Worm (Caenorhabditis elegans) whole organism, young adult: ENCODE data around the gene msp-152.

ENCODE experiments used
- Y79H2A.3 ChIP-seq: fragments of 200-800 bp; sonication (Bioruptor generic); conservative IDR thresholded peaks from 2 replicates; pipeline ENCODE4 v1.3.6; 2022; ENCODE audit warnings: missing genetic modification reagents, missing genetic modification characterization, missing compliant biosample characterization
- ama-1 ChIP-seq, 3 experiments: fragments of 150-350 bp in 1 of 3; sonication (generic microtip) in 2 of 3; optimal IDR thresholded peaks; 2 replicates each; lab custom pipeline; 2014 to 2018; ENCODE audit warnings: missing biosample characterization in 2 of 3, missing genetic modification characterization in 2 of 3, missing genetic modification reagents in 2 of 3
- him-1 ChIP-seq: sonication (generic microtip); optimal IDR thresholded peaks from 2 replicates; lab custom pipeline; 2016; ENCODE audit warnings: missing genotype, missing genetic modification reagents, missing genetic modification characterization, missing compliant biosample characterization
- madf-6 ChIP-seq: fragments of 200-800 bp; sonication (Bioruptor generic); IDR thresholded peaks from 2 replicates; pipeline ENCODE4 v1.3.6; 2022; ENCODE audit warnings: missing genetic modification reagents, missing genetic modification characterization, missing compliant biosample characterization
- unc-130 ChIP-seq: sonication (generic microtip); optimal IDR thresholded peaks from 2 replicates; lab custom pipeline; 2016; ENCODE audit warnings: missing genetic modification reagents, missing genetic modification characterization, missing compliant biosample characterization

DNA sequence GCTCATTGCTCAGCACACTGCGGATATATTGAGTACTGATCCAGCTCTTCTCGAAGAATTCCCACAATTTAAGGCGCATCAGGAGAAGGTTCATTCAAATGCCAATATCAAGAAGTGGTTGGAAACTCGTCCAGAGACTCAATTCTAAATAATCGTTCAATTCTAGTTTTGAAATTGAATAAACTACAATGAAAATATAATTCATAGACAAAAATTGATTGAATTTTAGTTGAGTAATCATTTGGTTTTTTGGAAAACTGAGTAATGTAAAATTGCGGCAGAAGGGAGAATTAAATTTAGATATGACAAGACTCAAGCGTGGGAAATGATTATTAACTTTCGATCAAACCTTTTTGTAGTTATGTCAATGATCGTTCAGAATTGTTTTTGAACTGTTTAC is 48.4 kb upstream of the msp-152 start:
- TF ChIP-seq ama-1 (optimal IDR thresholded peaks at IDR 0.05; lab: Kevin White, UChicago): no peak
- no peak for TF ChIP-seq ama-1 (GFP tag; optimal IDR thresholded peaks at IDR 0.05; lab: Kevin White, UChicago)
- no peak for TF ChIP-seq him-1
- no peak for TF ChIP-seq unc-130 (GFP tag; lab: Kevin White, UChicago)
- TF ChIP-seq Y79H2A.3 (GFP tag; lab: Robert Waterston, UW): no peak
- no peak for TF ChIP-seq madf-6 (GFP tag; lab: Robert Waterston, UW)
